Fruit fly (Drosophila melanogaster): ENCODE results near the gene CG14551.
A peak's percentile ranks its signal among the peaks of the same experiment; 100 is the strongest.

CG14551 gene

dm6 chr3R:26021195-26021914 lies 41.5 kb downstream of the CG14551 start (continued):
- TF ChIP-seq CG18619 (GFP tag; optimal IDR thresholded peaks at IDR 0.05), result peak; percentile 97
- TF ChIP-seq CG6689 (GFP tag; IDR thresholded peaks at IDR 0.05), result peak; percentile 92
- peak; percentile 94 for TF ChIP-seq Vsx1 (GFP tag; optimal IDR thresholded peaks at IDR 0.05)
- no peak for TF ChIP-seq fd64A (GFP tag; optimal IDR thresholded peaks at IDR 0.05)
- TF ChIP-seq wdn (GFP tag; IDR thresholded peaks at IDR 0.05), result peak; percentile 70
- peak; percentile 95 for TF ChIP-seq CG11723 (GFP tag; optimal IDR thresholded peaks at IDR 0.05)
- TF ChIP-seq tx (GFP tag; optimal IDR thresholded peaks at IDR 0.05), result peak; percentile 76
- TF ChIP-seq ap (GFP tag; IDR thresholded peaks at IDR 0.05), result peak; percentile 75
- TF ChIP-seq CG12071 (GFP tag; optimal IDR thresholded peaks at IDR 0.05), result no peak
- TF ChIP-seq CG3163 (GFP tag; optimal IDR thresholded peaks at IDR 0.05), result peak; percentile 32
- TF ChIP-seq CG4730 (GFP tag; IDR thresholded peaks at IDR 0.05), result peak; percentile 72
- no peak for TF ChIP-seq CG1832 (GFP tag; optimal IDR thresholded peaks at IDR 0.05)
- peak; percentile 86 for TF ChIP-seq pho (GFP tag; optimal IDR thresholded peaks at IDR 0.05)
- TF ChIP-seq CG11085 (GFP tag; IDR thresholded peaks at IDR 0.05), result peak; percentile 54
- TF ChIP-seq CG1603 (tag; optimal IDR thresholded peaks at IDR 0.05), result peak; percentile 50
- peak; percentile 76 for TF ChIP-seq pnt (GFP tag; optimal IDR thresholded peaks at IDR 0.05)
- peak; percentile 98 for TF ChIP-seq CG10979 (tag; optimal IDR thresholded peaks at IDR 0.05)
- peak; percentile 94 for TF ChIP-seq CG8388 (GFP tag; optimal IDR thresholded peaks at IDR 0.05)
- TF ChIP-seq grau (tag; optimal IDR thresholded peaks at IDR 0.05), result peak; percentile 96
- TF ChIP-seq CG4328 (GFP tag; optimal IDR thresholded peaks at IDR 0.05), result peak; percentile 92
- TF ChIP-seq CG13775 (GFP tag; optimal IDR thresholded peaks at IDR 0.05), result peak; percentile 97
- no peak for TF ChIP-seq Dip2 (GFP tag; IDR thresholded peaks at IDR 0.05)
- TF ChIP-seq gcm (GFP tag; optimal IDR thresholded peaks at IDR 0.05), result peak; percentile 94
- TF ChIP-seq B-H2 (GFP tag; optimal IDR thresholded peaks at IDR 0.05), result peak; percentile 59
- TF ChIP-seq Atf-2 (GFP tag; optimal IDR thresholded peaks at IDR 0.05), result peak; percentile 95
- TF ChIP-seq nau (GFP tag; optimal IDR thresholded peaks at IDR 0.05), result peak; percentile 92
- TF ChIP-seq bab2 (GFP tag; optimal IDR thresholded peaks at IDR 0.05), result peak; percentile 88
- peak; percentile 84 for TF ChIP-seq kni (GFP tag; optimal IDR thresholded peaks at IDR 0.05)
- TF ChIP-seq CG12942 (GFP tag; optimal IDR thresholded peaks at IDR 0.05), result peak; percentile 89
- peak; percentile 87 for TF ChIP-seq da (GFP tag; optimal IDR thresholded peaks at IDR 0.05)
- peak; percentile 96 for TF ChIP-seq CG11504 (tag; optimal IDR thresholded peaks at IDR 0.05)
- peak; percentile 38; the same call in 1 of the 2 replicates for TF ChIP-seq GATAe (GFP tag; conservative IDR thresholded peaks at IDR 0.05)
- peak; percentile 85; the same call in 2 of the 4 replicates for TF ChIP-seq chinmo (GFP tag; IDR thresholded peaks at IDR 0.05; ENCODE audit: partially characterized antibody)
- TF ChIP-seq CG5180 (GFP tag; optimal IDR thresholded peaks at IDR 0.05), result peak; percentile 87
- peak; percentile 88 for TF ChIP-seq Bteb2 (GFP tag; optimal IDR thresholded peaks at IDR 0.05)
- TF ChIP-seq Chrac-16 (GFP tag; optimal IDR thresholded peaks at IDR 0.05), result peak; percentile 93
- TF ChIP-seq CkIIα-i1 (GFP tag; IDR thresholded peaks at IDR 0.05), result peak; percentile 3; the same call in 1 of the 2 replicates
- TF ChIP-seq Doc3 (GFP tag; IDR thresholded peaks at IDR 0.05; ENCODE audit: partially characterized antibody), result peak; percentile 44; the same call in 2 of the 3 replicates
- TF ChIP-seq onecut (GFP tag; IDR thresholded peaks at IDR 0.05), result peak; percentile 74
- peak; percentile 50; the same call in 2 of the 3 replicates for TF ChIP-seq CG2889 (GFP tag; IDR thresholded peaks at IDR 0.05)
- peak; percentile 92 for TF ChIP-seq PHDP (tag; optimal IDR thresholded peaks at IDR 0.05)
- peak; percentile 95 for TF ChIP-seq CG1602 (GFP tag; optimal IDR thresholded peaks at IDR 0.05)
- TF ChIP-seq C15 (GFP tag; IDR thresholded peaks at IDR 0.05), result 0 out of 3 replicates have a peak, but pooled peaks have one; percentile 47
- peak; percentile 75 for TF ChIP-seq slp2 (GFP tag; optimal IDR thresholded peaks at IDR 0.05)
- peak; percentile 84 for TF ChIP-seq Hand (GFP tag; optimal IDR thresholded peaks at IDR 0.05)
- peak; percentile 91 for TF ChIP-seq trh (GFP tag; optimal IDR thresholded peaks at IDR 0.05)
- peak; percentile 94 for TF ChIP-seq Hsf (GFP tag; optimal IDR thresholded peaks at IDR 0.05)
- peak; percentile 57 to 80 for TF ChIP-seq Trl (optimal IDR thresholded peaks at IDR 0.05)
- TF ChIP-seq Trl (GFP tag; optimal IDR thresholded peaks at IDR 0.05), result peak; percentile 72

Data from whole organism, embryonic.